Fruit fly (Drosophila melanogaster) whole organism: ENCODE measurements around the gene CG13614.

Experiments used
- pan ChIP-seq: fragments of >200 bp; optimal IDR thresholded peaks from 2 replicates; lab custom pipeline; 2017
- usp ChIP-seq: fragments of >200 bp; optimal IDR thresholded peaks from 2 replicates; lab custom pipeline; 2017; ENCODE audit warnings: missing biosample characterization, missing genetic modification characterization, mixed read lengths

DNA sequence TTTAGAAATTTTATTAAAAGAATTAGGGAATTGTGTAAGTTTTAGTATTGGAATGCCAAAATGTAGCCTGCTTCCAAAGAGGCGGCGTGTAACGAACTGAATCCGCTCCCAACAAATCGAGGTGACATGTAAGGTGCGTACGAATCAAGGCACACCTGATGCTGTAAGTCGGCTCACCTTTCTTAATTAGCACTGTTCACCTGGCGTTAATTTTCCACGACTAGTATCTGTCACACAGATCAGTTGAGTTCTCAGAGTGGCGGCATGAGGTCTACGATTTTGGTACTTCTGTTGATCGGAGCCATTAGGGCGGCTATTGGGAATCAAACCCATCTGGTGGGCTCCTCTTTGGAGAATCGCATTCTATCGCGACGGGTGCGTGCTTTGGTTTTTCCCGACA is 7.8 kb upstream of the CG13614 start, which contains the start of the genes CG5762 and CG33339:
- TF ChIP-seq usp (GFP tag; lab: Kevin White, UChicago) (no peak), pan (lab: Kevin White, UChicago) (no peak)
